Worm (Caenorhabditis elegans): ENCODE results near the gene glb-12.

DNA sequence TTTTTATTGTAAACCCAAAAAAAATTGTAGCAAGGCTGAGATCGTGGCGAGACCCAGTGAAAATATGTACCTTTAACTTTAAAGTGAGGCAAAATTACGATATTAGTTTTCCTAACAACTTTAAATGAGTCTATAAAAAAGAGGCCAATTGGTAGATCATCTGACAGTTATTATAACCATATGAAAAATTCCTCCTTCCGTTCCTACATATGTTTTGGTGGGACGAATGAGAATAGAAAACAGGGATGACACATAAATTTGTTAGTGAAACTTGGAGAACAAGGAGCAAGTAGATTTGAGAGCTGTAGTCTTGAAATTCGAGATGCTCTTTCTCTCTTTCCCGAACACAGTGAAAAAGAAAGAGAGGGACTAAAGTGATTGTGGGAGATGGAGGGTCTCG lies 33.8 kb upstream of the glb-12 start:
- TF ChIP-seq fos-1 (tag; optimal IDR thresholded peaks at IDR 0.05) (no peak), ceh-16 (tag; optimal IDR thresholded peaks at IDR 0.05) (no peak), nhr-11 (tag; optimal IDR thresholded peaks at IDR 0.05) (no peak), unc-55 (GFP tag; optimal IDR thresholded peaks at IDR 0.05) (no peak), nhr-12 (tag; optimal IDR thresholded peaks at IDR 0.05) (no peak), egl-27 (tag; optimal IDR thresholded peaks at IDR 0.05) (no peak), nhr-77 (tag; optimal IDR thresholded peaks at IDR 0.05) (no peak), ztf-11 (tag; optimal IDR thresholded peaks at IDR 0.05) (no peak), ceh-82 (tag; optimal IDR thresholded peaks at IDR 0.05) (no peak), unc-62 (GFP tag; optimal IDR thresholded peaks at IDR 0.05) (no peak)
